Worm (Caenorhabditis elegans) whole organism, L1 larva: ENCODE data around the gene lro-1.

ENCODE experiments used
- ama-1 ChIP-seq: fragments of 150-350 bp; optimal IDR thresholded peaks from 2 replicates; lab custom pipeline; 2014
- ces-1 ChIP-seq: fragments of 150-350 bp; optimal IDR thresholded peaks from 2 replicates; lab custom pipeline; 2014; ENCODE audit warnings: missing biosample characterization, missing genetic modification reagents, missing genetic modification characterization
- ets-5 ChIP-seq: fragments of 200-800 bp; sonication (Bioruptor generic); IDR thresholded peaks from 2 replicates; pipeline ENCODE4 v1.3.6; 2022; ENCODE audit warnings: missing genetic modification characterization, missing compliant biosample characterization
- fkh-8 ChIP-seq: sonication (generic microtip); optimal IDR thresholded peaks from 2 replicates; lab custom pipeline; 2016; ENCODE audit warnings: mild to moderate bottlenecking, missing genetic modification characterization, missing compliant biosample characterization
- hlh-4 ChIP-seq: sonication (generic microtip); optimal IDR thresholded peaks from 2 replicates; lab custom pipeline; 2016; ENCODE audit warnings: mild to moderate bottlenecking, missing genetic modification characterization, missing compliant biosample characterization
- irx-1 ChIP-seq: sonication (generic microtip); optimal IDR thresholded peaks from 2 replicates; lab custom pipeline; 2016; ENCODE audit warnings: missing genetic modification characterization, missing compliant biosample characterization
- nhr-11 ChIP-seq: fragments of 150-350 bp; optimal IDR thresholded peaks from 2 replicates; lab custom pipeline; 2014; ENCODE audit warnings: missing biosample characterization, missing genetic modification characterization
- nhr-76 ChIP-seq: sonication (generic microtip); optimal IDR thresholded peaks from 2 replicates; lab custom pipeline; 2017; ENCODE audit warnings: missing biosample characterization, missing genetic modification characterization
- nhr-77 ChIP-seq: fragments of 150-350 bp; optimal IDR thresholded peaks from 2 replicates; lab custom pipeline; 2014; ENCODE audit warnings: missing biosample characterization, missing genetic modification characterization
- snpc-4 ChIP-seq: fragments of 150-350 bp; optimal IDR thresholded peaks from 2 replicates; lab custom pipeline; 2014; ENCODE audit warnings: missing biosample characterization, missing genetic modification characterization
- unc-62 ChIP-seq: fragments of 150-350 bp; optimal IDR thresholded peaks from 2 replicates; lab custom pipeline; 2014; ENCODE audit warnings: missing biosample characterization, missing genetic modification reagents, missing genetic modification characterization
- zag-1 ChIP-seq: fragments of 150-350 bp; optimal IDR thresholded peaks from 2 replicates; lab custom pipeline; 2014; ENCODE audit warnings: missing biosample characterization, missing genetic modification characterization

DNA sequence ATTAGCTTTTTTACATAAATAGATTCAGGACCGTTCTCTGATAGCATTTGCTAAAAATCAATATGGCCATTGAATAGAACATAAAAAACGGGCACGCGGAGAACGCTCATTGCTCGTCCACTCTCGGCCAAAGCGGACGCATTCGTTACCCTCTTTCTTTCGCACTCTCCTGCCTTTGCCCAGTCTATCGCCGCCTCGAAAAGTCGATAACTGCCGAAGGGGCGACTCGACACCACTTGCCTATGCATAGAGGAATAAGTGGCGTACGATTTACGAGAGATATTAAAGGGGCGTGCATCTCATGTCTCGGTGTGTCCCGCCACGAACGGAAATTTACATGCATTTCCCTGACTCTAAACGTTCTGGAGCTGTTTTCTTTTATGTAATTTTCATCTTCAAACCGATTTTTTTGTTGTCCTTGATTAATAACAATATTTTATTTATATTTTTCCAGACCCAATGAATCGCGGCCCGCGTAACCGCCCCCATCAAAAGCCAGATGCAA lies 8.6 kb upstream of the lro-1 start, which contains the start of gene W05H9.4:
- TF ChIP-seq hlh-4 (tag; lab: Kevin White, UChicago) = no peak
- peak; percentile 15 for TF ChIP-seq snpc-4 (tag; lab: Kevin White, UChicago)
- no peak for TF ChIP-seq ama-1
- TF ChIP-seq nhr-76 (tag; lab: Kevin White, UChicago) = no peak
- TF ChIP-seq irx-1 = no peak
- TF ChIP-seq zag-1 (tag; lab: Kevin White, UChicago) = no peak
- TF ChIP-seq ets-5 (GFP tag; lab: Robert Waterston, UW) = no peak
- TF ChIP-seq ces-1 (GFP tag; lab: Kevin White, UChicago) = no peak
- no peak for TF ChIP-seq nhr-11 (tag; lab: Kevin White, UChicago)
- TF ChIP-seq fkh-8 = peak; percentile 31
- TF ChIP-seq unc-62 (GFP tag; lab: Kevin White, UChicago) = no peak
- no peak for TF ChIP-seq nhr-77 (tag; lab: Kevin White, UChicago)
